Fruit fly (Drosophila melanogaster): ENCODE measurements around the gene slmb.

The slmb gene

DNA sequence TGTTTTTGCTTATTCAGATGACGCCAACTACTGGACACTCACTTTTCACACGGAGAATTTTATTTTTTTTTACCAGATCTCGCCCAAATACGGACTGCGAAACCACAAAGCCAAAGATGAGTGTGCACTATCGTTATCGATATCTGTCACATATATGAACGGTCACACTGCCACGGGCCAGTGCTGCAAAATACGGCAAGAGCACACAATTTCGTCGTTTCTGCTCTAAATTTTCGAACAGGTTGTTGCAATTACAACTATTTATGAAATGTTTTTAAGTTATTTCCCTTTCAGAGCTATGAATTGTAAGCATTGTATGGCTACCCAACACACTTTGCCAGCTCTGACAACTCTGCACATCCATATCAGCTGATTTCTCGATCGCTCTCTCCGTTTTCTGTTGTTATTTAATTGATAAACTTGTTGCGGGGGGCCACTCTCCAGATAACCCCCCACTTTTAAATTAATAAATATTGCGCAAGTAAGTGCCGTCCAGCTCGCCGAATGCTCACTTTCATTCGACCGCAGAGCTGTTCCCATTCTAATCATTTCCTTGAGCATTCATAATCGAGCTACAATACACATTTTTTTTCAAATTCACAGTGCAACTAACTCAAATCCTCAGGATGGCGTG lies at the start of gene slmb, which contains the start of gene CG5793:
slmb (minus strand) TSS at position 134 of the 634 bp plus-strand sequence.
CG5793 (plus strand) TSS at position 222 of the 634 bp plus-strand sequence.
- TF ChIP-seq Hr96 (GFP tag; optimal IDR thresholded peaks at IDR 0.05) (no peak), bab1 (GFP tag; optimal IDR thresholded peaks at IDR 0.05) (peak; percentile 62), CG7045 (GFP tag; optimal IDR thresholded peaks at IDR 0.05) (peak; percentile 24), CG12768 (GFP tag; optimal IDR thresholded peaks at IDR 0.05) (peak; percentile 20), CG11617 (GFP tag; optimal IDR thresholded peaks at IDR 0.05) (peak; percentile 71), cnc (optimal IDR thresholded peaks at IDR 0.05) (peak in 1 of 2 experiments; percentile 87), Crg-1 (GFP tag; optimal IDR thresholded peaks at IDR 0.05) (peak; percentile 86), cic (GFP tag; optimal IDR thresholded peaks at IDR 0.05) (peak; percentile 64), Clk (GFP tag; optimal IDR thresholded peaks at IDR 0.05) (peak; percentile 27), CG14711 (tag; optimal IDR thresholded peaks at IDR 0.05) (peak; percentile 98), CG5204 (GFP tag; optimal IDR thresholded peaks at IDR 0.05) (no peak), CG1620 (GFP tag; optimal IDR thresholded peaks at IDR 0.05) (peak; percentile 71), pad (GFP tag; optimal IDR thresholded peaks at IDR 0.05) (peak; percentile 74), toe (GFP tag; optimal IDR thresholded peaks at IDR 0.05) (no peak), CG7101 (tag; optimal IDR thresholded peaks at IDR 0.05) (peak; percentile 78), ovo (GFP tag; optimal IDR thresholded peaks at IDR 0.05) (peak; percentile 67), kay (GFP tag; ENCODE audit: borderline replicate concordance) (no peak), tj (GFP tag; optimal IDR thresholded peaks at IDR 0.05) (peak; percentile 29), CG33017 (tag; optimal IDR thresholded peaks at IDR 0.05) (peak; percentile 45), Mnt (GFP tag; optimal IDR thresholded peaks at IDR 0.05) (peak; percentile 70)

DNA sequence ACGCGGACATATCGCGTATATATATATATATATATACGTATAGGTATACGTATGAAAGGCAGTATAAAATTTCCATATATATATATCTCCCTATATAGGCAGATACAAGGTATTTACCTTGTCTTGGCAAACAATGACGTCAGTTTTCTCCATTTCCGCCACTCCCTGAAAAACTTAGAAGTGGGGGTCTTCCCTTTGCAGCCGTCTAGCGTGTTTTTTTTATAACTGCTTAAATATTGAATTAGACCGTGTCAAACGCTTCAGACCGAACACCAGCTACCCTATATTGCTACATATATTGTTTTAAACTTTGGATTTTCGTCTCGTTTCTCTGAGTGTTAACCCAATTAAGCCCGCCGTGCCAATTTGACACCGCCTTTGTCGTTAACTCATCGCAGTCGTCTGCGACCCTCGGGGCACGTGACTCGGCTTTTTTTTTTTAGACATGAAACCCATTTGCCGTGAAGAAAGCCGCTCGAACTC lies 49.4 kb upstream of the slmb start:
- TF ChIP-seq kay (GFP tag; ENCODE audit: borderline replicate concordance) (no peak), CG14711 (tag; optimal IDR thresholded peaks at IDR 0.05) (peak; percentile 46), ovo (GFP tag; optimal IDR thresholded peaks at IDR 0.05) (peak; percentile 74), Mnt (GFP tag; optimal IDR thresholded peaks at IDR 0.05) (peak; percentile 47), cic (GFP tag; optimal IDR thresholded peaks at IDR 0.05) (peak; percentile 90), CG7045 (GFP tag; optimal IDR thresholded peaks at IDR 0.05) (peak; percentile 70), CG11617 (GFP tag; optimal IDR thresholded peaks at IDR 0.05) (peak; percentile 73), bab1 (GFP tag; optimal IDR thresholded peaks at IDR 0.05) (no peak), CG12768 (GFP tag; optimal IDR thresholded peaks at IDR 0.05) (peak; percentile 72), Clk (GFP tag; optimal IDR thresholded peaks at IDR 0.05) (no peak), CG33017 (tag; optimal IDR thresholded peaks at IDR 0.05) (peak; percentile 51), CG7101 (tag; optimal IDR thresholded peaks at IDR 0.05) (peak; percentile 77), toe (GFP tag; optimal IDR thresholded peaks at IDR 0.05) (no peak), CG1620 (GFP tag; optimal IDR thresholded peaks at IDR 0.05) (no peak), Hr96 (GFP tag; optimal IDR thresholded peaks at IDR 0.05) (no peak), Crg-1 (GFP tag; optimal IDR thresholded peaks at IDR 0.05) (peak; percentile 24), CG5204 (GFP tag; optimal IDR thresholded peaks at IDR 0.05) (peak; percentile 10), tj (GFP tag; optimal IDR thresholded peaks at IDR 0.05) (peak; percentile 19), cnc (optimal IDR thresholded peaks at IDR 0.05) (no peak), pad (GFP tag; optimal IDR thresholded peaks at IDR 0.05) (peak; percentile 52)

DNA sequence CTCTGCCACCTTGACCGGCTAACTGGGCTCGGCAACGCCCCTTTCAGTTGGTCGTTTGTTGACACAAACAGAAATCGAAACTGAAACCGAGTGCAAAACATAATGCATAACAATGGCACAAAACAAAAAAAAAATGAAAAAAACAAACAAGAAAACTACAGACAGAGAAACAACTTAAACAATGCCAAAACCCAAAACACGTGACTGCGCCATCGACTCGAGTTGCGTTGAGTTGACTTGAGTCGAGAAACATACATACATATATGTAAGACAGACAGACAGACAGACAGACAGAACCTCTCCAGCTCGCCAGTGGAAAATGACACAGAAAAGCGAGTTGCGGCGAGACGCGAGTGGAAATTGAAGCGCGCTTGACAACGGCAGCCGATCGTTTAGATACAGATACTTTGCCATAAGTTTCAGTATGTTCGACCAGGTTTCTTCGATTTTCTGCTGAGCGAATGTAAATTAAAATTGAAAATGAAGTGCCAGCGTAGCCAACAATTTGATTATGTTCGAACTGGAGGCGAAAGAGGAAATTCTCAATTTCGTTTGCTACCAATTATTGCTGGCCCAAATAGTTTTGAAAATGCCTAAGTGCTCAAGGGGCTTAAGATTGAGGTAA lies 42.4 kb upstream of the slmb start:
- TF ChIP-seq CG5204 (GFP tag; optimal IDR thresholded peaks at IDR 0.05) (no peak), CG11617 (GFP tag; optimal IDR thresholded peaks at IDR 0.05) (no peak), tj (GFP tag; optimal IDR thresholded peaks at IDR 0.05) (peak; percentile 91)

DNA sequence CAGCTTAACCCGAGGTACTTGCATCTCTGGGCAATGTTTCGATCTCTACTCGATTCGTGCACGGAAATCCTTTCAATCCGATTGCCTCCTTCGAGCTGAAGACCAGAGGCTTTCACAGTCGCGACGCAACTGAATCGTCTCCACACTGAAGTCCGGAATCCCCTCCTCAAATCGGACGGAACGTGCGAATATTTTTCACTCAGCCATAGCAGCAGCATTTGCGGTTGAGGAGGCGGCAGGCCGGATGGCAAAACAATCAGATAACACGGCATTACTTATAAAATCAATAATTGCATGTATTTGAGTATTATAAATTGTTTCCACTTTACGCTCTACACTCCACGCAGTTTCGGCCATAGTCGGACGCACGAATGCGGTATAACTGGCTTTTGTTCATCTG lies 40.8 kb upstream of the slmb start, which contains the start of gene Snmp1:
Snmp1 (minus strand) TSS at position 101 of the 400 bp plus-strand sequence.
- no peak for TF ChIP-seq Mnt (GFP tag; optimal IDR thresholded peaks at IDR 0.05)
- TF ChIP-seq pad (GFP tag; optimal IDR thresholded peaks at IDR 0.05), result no peak
- TF ChIP-seq CG7045 (GFP tag; optimal IDR thresholded peaks at IDR 0.05), result no peak
- TF ChIP-seq tj (GFP tag; optimal IDR thresholded peaks at IDR 0.05), result no peak
- no peak for TF ChIP-seq CG14711 (tag; optimal IDR thresholded peaks at IDR 0.05)
- no peak for TF ChIP-seq CG12768 (GFP tag; optimal IDR thresholded peaks at IDR 0.05)
- TF ChIP-seq Clk (GFP tag; optimal IDR thresholded peaks at IDR 0.05), result no peak
- TF ChIP-seq bab1 (GFP tag; optimal IDR thresholded peaks at IDR 0.05), result no peak
- TF ChIP-seq cic (GFP tag; optimal IDR thresholded peaks at IDR 0.05), result no peak
- TF ChIP-seq cnc (optimal IDR thresholded peaks at IDR 0.05), result no peak
- no peak for TF ChIP-seq Crg-1 (GFP tag; optimal IDR thresholded peaks at IDR 0.05)
- no peak for TF ChIP-seq Hr96 (GFP tag; optimal IDR thresholded peaks at IDR 0.05)
- TF ChIP-seq CG5204 (GFP tag; optimal IDR thresholded peaks at IDR 0.05), result no peak
- TF ChIP-seq CG33017 (tag; optimal IDR thresholded peaks at IDR 0.05), result no peak

DNA sequence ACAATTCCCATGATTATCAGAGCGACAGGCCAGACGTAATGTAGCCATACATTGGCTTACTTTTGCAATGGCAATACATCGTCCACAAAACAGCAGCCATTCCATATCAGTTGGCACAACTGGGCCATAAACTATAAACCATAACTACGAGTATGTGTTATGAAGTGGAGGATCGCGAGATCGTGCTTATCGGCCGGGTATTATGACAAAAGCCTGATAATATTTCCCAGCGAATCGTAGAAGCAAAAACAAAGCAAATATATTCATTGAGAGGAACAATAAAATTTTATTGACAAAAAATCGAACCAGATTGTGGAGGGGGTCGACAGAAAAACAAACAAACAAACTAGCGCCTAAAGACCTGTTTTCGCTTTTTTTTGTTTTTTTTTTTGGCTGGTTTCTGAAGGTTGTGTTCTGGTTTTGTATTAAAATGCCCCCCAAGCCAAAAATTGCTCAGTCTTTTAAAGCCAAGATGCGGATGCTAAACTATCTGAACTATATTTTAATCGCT lies 36.1 kb upstream of the slmb start, which contains the start of gene CG5810:
CG5810 (plus strand) TSS at position 461 of the 511 bp plus-strand sequence.
- TF ChIP-seq kay (GFP tag; ENCODE audit: borderline replicate concordance) (peak; percentile 69), CG12768 (GFP tag; optimal IDR thresholded peaks at IDR 0.05) (no peak), cic (GFP tag; optimal IDR thresholded peaks at IDR 0.05) (peak; percentile 31)

DNA sequence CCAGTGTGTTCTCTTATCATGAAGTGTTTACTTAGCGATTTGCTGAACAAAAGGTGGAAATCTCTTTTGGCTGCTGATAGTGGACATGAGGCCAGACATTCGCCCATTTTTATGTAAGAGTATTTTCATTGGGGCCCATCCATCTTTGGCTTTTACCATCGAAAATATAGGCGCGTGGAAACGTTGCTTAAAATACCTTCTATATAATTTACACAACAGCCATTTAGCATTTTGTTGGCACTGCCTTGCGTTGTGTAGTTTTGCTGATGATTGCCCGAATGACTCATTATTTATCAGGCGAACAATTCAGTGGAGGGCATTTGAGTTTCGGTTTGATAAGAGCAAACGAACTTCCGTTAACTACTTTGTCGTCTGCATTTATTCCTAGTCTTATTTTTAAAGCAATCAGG lies 34.3 kb upstream of the slmb start:
- TF ChIP-seq CG14711 (tag; optimal IDR thresholded peaks at IDR 0.05) (peak; percentile 5), CG5204 (GFP tag; optimal IDR thresholded peaks at IDR 0.05) (no peak), kay (GFP tag; ENCODE audit: borderline replicate concordance) (peak; percentile 15), Crg-1 (GFP tag; optimal IDR thresholded peaks at IDR 0.05) (peak; percentile 40), CG11617 (GFP tag; optimal IDR thresholded peaks at IDR 0.05) (no peak), CG7101 (tag; optimal IDR thresholded peaks at IDR 0.05) (peak; percentile 8), Clk (GFP tag; optimal IDR thresholded peaks at IDR 0.05) (no peak), tj (GFP tag; optimal IDR thresholded peaks at IDR 0.05) (peak; percentile 30), cic (GFP tag; optimal IDR thresholded peaks at IDR 0.05) (peak; percentile 51), CG33017 (tag; optimal IDR thresholded peaks at IDR 0.05) (peak; percentile 44), Mnt (GFP tag; optimal IDR thresholded peaks at IDR 0.05) (peak; percentile 12), CG12768 (GFP tag; optimal IDR thresholded peaks at IDR 0.05) (peak; percentile 15)
